Fruit fly (Drosophila melanogaster) whole organism, embryonic: ENCODE data around the gene Sodh2.

Experiments used
- Atf3 ChIP-seq: fragments of 200-800 bp; sonication (Bioruptor generic); optimal IDR thresholded peaks from 3 replicates; lab custom pipeline; 2016; ENCODE audit warnings: missing biosample characterization, missing genetic modification characterization
- Bdp1 ChIP-seq: fragments of 200-800 bp; sonication (Bioruptor generic); optimal IDR thresholded peaks from 3 replicates; lab custom pipeline; 2016; ENCODE audit warnings: missing biosample characterization, missing genetic modification characterization
- CG10321 ChIP-seq: fragments of 200-800 bp; sonication (Bioruptor generic); IDR thresholded peaks from 2 replicates; pipeline ENCODE4 v1.3.6; 2022; ENCODE audit warnings: missing biosample characterization, missing genetic modification characterization
- CG11398 ChIP-seq: fragments of 200-800 bp; sonication (Bioruptor generic); optimal IDR thresholded peaks from 2 replicates; lab custom pipeline; 2016; ENCODE audit warnings: missing biosample characterization, missing genetic modification characterization
- CG12155 ChIP-seq: fragments of 200-800 bp; sonication (Bioruptor generic); optimal IDR thresholded peaks from 3 replicates; lab custom pipeline; 2016; ENCODE audit warnings: missing biosample characterization, missing genetic modification characterization
- CG13296 ChIP-seq: fragments of 200-800 bp; sonication (Bioruptor generic); optimal IDR thresholded peaks from 3 replicates; lab custom pipeline; 2018; ENCODE audit warnings: missing biosample characterization, mild to moderate bottlenecking, missing genetic modification characterization
- CG17186 ChIP-seq: fragments of 200-800 bp; sonication (Bioruptor generic); optimal IDR thresholded peaks from 3 replicates; lab custom pipeline; 2017; ENCODE audit warnings: missing biosample characterization, missing genetic modification reagents, missing genetic modification characterization
- CG17328 ChIP-seq: fragments of 200-800 bp; sonication (Bioruptor generic); IDR thresholded peaks from 2 replicates; pipeline ENCODE4 v1.3.6; 2022; ENCODE audit warnings: missing biosample characterization, missing genetic modification characterization
- CG17385 ChIP-seq: fragments of 200-800 bp; sonication (Bioruptor generic); optimal IDR thresholded peaks from 3 replicates; lab custom pipeline; 2018; ENCODE audit warnings: missing biosample characterization, mild to moderate bottlenecking, missing genetic modification characterization
- CG17802 ChIP-seq: fragments of 200-800 bp; sonication (Bioruptor generic); optimal IDR thresholded peaks from 2 replicates; lab custom pipeline; 2018; ENCODE audit warnings: missing biosample characterization, mild to moderate bottlenecking, missing genetic modification characterization, moderate library complexity
- CG17912 ChIP-seq: fragments of 200-800 bp; sonication (Bioruptor generic); optimal IDR thresholded peaks from 2 replicates; lab custom pipeline; 2018; ENCODE audit warnings: missing biosample characterization, mild to moderate bottlenecking, missing genetic modification characterization
- CG18262 ChIP-seq: fragments of 200-800 bp; optimal IDR thresholded peaks from 3 replicates; lab custom pipeline; 2019; ENCODE audit warnings: missing biosample characterization, mild to moderate bottlenecking, missing genetic modification characterization, moderate library complexity
- CG30431 ChIP-seq: fragments of 200-800 bp; sonication (Bioruptor generic); optimal IDR thresholded peaks from 2 replicates; lab custom pipeline; 2017; ENCODE audit warnings: missing biosample characterization, missing genetic modification characterization
- CG3065 ChIP-seq: fragments of 200-800 bp; sonication (Bioruptor generic); optimal IDR thresholded peaks from 2 replicates; lab custom pipeline; 2016; ENCODE audit warnings: missing biosample characterization, missing genetic modification characterization
- CG32532 ChIP-seq: fragments of 200-800 bp; sonication (Bioruptor generic); IDR thresholded peaks from 2 replicates; pipeline ENCODE4 v1.3.6; 2022; ENCODE audit warnings: missing biosample characterization, missing genetic modification characterization
- CG3281 ChIP-seq: fragments of 200-800 bp; sonication (Bioruptor generic); optimal IDR thresholded peaks from 3 replicates; lab custom pipeline; 2017; ENCODE audit warnings: missing biosample characterization, mild to moderate bottlenecking, missing genetic modification characterization
- CG6689 ChIP-seq: fragments of 200-800 bp; sonication (Bioruptor generic); IDR thresholded peaks from 2 replicates; pipeline ENCODE4 v1.3.6; 2022; ENCODE audit warnings: missing biosample characterization, missing genetic modification characterization
- CG7987 ChIP-seq: fragments of 200-800 bp; sonication (Bioruptor generic); optimal IDR thresholded peaks from 2 replicates; lab custom pipeline; 2018; ENCODE audit warnings: missing biosample characterization, mild to moderate bottlenecking, missing genetic modification characterization, moderate library complexity
- CG8359 ChIP-seq: fragments of 200-800 bp; sonication (Bioruptor generic); optimal IDR thresholded peaks from 2 replicates; lab custom pipeline; 2017; ENCODE audit warnings: missing biosample characterization, mild to moderate bottlenecking, missing genetic modification characterization, borderline replicate concordance
- CG8924 ChIP-seq: fragments of 200-800 bp; optimal IDR thresholded peaks from 3 replicates; lab custom pipeline; 2019; ENCODE audit warnings: missing biosample characterization, mild to moderate bottlenecking, missing genetic modification characterization, moderate library complexity
- Doc3 ChIP-seq: fragments of 200-800 bp; sonication (Bioruptor generic); IDR thresholded peaks from 3 replicates; pipeline ENCODE4 v1.3.6; 2022; ENCODE audit warnings: missing biosample characterization, missing genetic modification characterization; ENCODE audit not compliant: partially characterized antibody
- Dp ChIP-seq: fragments of 200-800 bp; sonication (Bioruptor generic); optimal IDR thresholded peaks from 2 replicates; lab custom pipeline; 2018; ENCODE audit warnings: missing biosample characterization, mild to moderate bottlenecking, missing genetic modification characterization, moderate library complexity
- HmgZ ChIP-seq: fragments of 200-800 bp; sonication (Bioruptor generic); optimal IDR thresholded peaks from 2 replicates; lab custom pipeline; 2018; ENCODE audit warnings: missing biosample characterization, mild to moderate bottlenecking, missing genetic modification characterization
- MBD-R2 ChIP-seq: fragments of 200-800 bp; sonication (Bioruptor generic); IDR thresholded peaks from 2 replicates; pipeline ENCODE4 v1.3.6; 2022; ENCODE audit warnings: missing biosample characterization, missing genetic modification characterization
- Mad ChIP-seq: fragments of 200-800 bp; sonication (Bioruptor generic); optimal IDR thresholded peaks from 2 replicates; lab custom pipeline; 2016; ENCODE audit warnings: missing biosample characterization, missing genetic modification characterization
- Meics ChIP-seq: fragments of 200-800 bp; sonication (Bioruptor generic); optimal IDR thresholded peaks from 2 replicates; lab custom pipeline; 2017; ENCODE audit warnings: missing biosample characterization, mild to moderate bottlenecking, missing genetic modification characterization
- Poxn ChIP-seq: fragments of 200-800 bp; sonication (Bioruptor generic); IDR thresholded peaks from 2 replicates; pipeline ENCODE4 v1.3.6; 2022; ENCODE audit warnings: missing biosample characterization, missing genetic modification characterization
- Sin3A ChIP-seq: fragments of >200 bp; optimal IDR thresholded peaks from 2 replicates; lab custom pipeline; 2018
- Trl ChIP-seq, 3 experiments: fragments of >200 bp in 2 of 3; fragments of 200-800 bp in 1 of 3; sonication (Bioruptor generic) in 1 of 3; optimal IDR thresholded peaks; 2 replicates in 1 of 3; 3 replicates in 2 of 3; lab custom pipeline; 2016 to 2017; ENCODE audit warnings: missing biosample characterization in 1 of 3, missing genetic modification characterization in 1 of 3
- YL-1 ChIP-seq: fragments of 200-800 bp; sonication (Bioruptor generic); optimal IDR thresholded peaks from 3 replicates; lab custom pipeline; 2017; ENCODE audit warnings: missing biosample characterization, mild to moderate bottlenecking, missing genetic modification characterization
- gro ChIP-seq: fragments of 200-800 bp; sonication (Bioruptor generic); optimal IDR thresholded peaks from 2 replicates; lab custom pipeline; 2016; ENCODE audit warnings: missing biosample characterization, missing genetic modification characterization
- her ChIP-seq: fragments of 200-800 bp; sonication (Bioruptor generic); optimal IDR thresholded peaks from 2 replicates; lab custom pipeline; 2016; ENCODE audit warnings: missing biosample characterization, missing genetic modification characterization
- hth ChIP-seq: fragments of >200 bp; optimal IDR thresholded peaks from 2 replicates; lab custom pipeline; 2017; ENCODE audit warnings: inconsistent platforms
- inv ChIP-seq: fragments of 200-800 bp; sonication (Bioruptor generic); IDR thresholded peaks from 2 replicates; pipeline ENCODE4 v1.3.6; 2022; ENCODE audit warnings: missing biosample characterization, missing genetic modification characterization; ENCODE audit not compliant: partially characterized antibody
- kay ChIP-seq: fragments of 200-800 bp; sonication (Bioruptor generic); optimal IDR thresholded peaks from 2 replicates; lab custom pipeline; 2016; ENCODE audit warnings: missing biosample characterization, missing genetic modification characterization
- ken ChIP-seq: fragments of 200-800 bp; sonication (Bioruptor generic); IDR thresholded peaks from 3 replicates; pipeline ENCODE4 v1.3.6; 2022; ENCODE audit warnings: missing biosample characterization, missing genetic modification characterization
- klu ChIP-seq: fragments of 200-800 bp; sonication (Bioruptor generic); IDR thresholded peaks from 2 replicates; pipeline ENCODE4 v1.3.6; 2022; ENCODE audit warnings: missing biosample characterization, missing genetic modification characterization
- prd ChIP-seq, 3 experiments: fragments of >200 bp in 2 of 3; fragments of 200-800 bp in 1 of 3; sonication (Bioruptor generic) in 1 of 3; optimal IDR thresholded peaks in 2 of 3; IDR thresholded peaks in 1 of 3; 2 replicates in 2 of 3; 3 replicates in 1 of 3; pipeline versions ENCODE4 v1.3.6 to Lab custom; 2017 to 2022; ENCODE audit warnings: missing biosample characterization in 1 of 3, missing genetic modification characterization in 1 of 3
- sc ChIP-seq, 3 experiments: fragments of >200 bp in 2 of 3; fragments of 200-800 bp in 1 of 3; sonication (Bioruptor generic) in 1 of 3; optimal IDR thresholded peaks; 2 replicates in 2 of 3; 3 replicates in 1 of 3; lab custom pipeline; 2017; ENCODE audit warnings: mild to moderate bottlenecking in 1 of 3, missing biosample characterization in 1 of 3, missing genetic modification characterization in 1 of 3, missing genetic modification reagents in 1 of 3
- so ChIP-seq: fragments of 200-800 bp; sonication (Bioruptor generic); IDR thresholded peaks from 3 replicates; pipeline ENCODE4 v1.3.6; 2022; ENCODE audit warnings: missing biosample characterization, missing genetic modification characterization
- sr ChIP-seq: fragments of 200-800 bp; sonication (Bioruptor generic); IDR thresholded peaks from 3 replicates; pipeline ENCODE4 v1.3.6; 2022; ENCODE audit warnings: missing biosample characterization, missing genetic modification characterization
- stwl ChIP-seq: fragments of 200-800 bp; sonication (Bioruptor generic); optimal IDR thresholded peaks from 3 replicates; lab custom pipeline; 2018; ENCODE audit warnings: missing biosample characterization, mild to moderate bottlenecking, missing genetic modification characterization, moderate library complexity
- tap ChIP-seq: fragments of 200-800 bp; optimal IDR thresholded peaks from 3 replicates; lab custom pipeline; 2019; ENCODE audit warnings: missing biosample characterization, mild to moderate bottlenecking, missing genetic modification characterization, moderate library complexity
- tgo ChIP-seq: fragments of 200-800 bp; sonication (Bioruptor generic); IDR thresholded peaks from 3 replicates; pipeline ENCODE4 v1.3.6; 2022; ENCODE audit warnings: missing biosample characterization, missing genetic modification characterization
- toy ChIP-seq: fragments of 200-800 bp; sonication (Bioruptor generic); IDR thresholded peaks from 2 replicates; pipeline ENCODE4 v1.3.6; 2022; ENCODE audit warnings: missing biosample characterization, missing genetic modification characterization
- unpg ChIP-seq: fragments of 200-800 bp; sonication (Bioruptor generic); optimal IDR thresholded peaks from 3 replicates; lab custom pipeline; 2018; ENCODE audit warnings: missing biosample characterization, mild to moderate bottlenecking, missing genetic modification characterization, moderate library complexity
- zf30C ChIP-seq: fragments of 200-800 bp; sonication (Bioruptor generic); optimal IDR thresholded peaks from 3 replicates; lab custom pipeline; 2018; ENCODE audit warnings: missing biosample characterization, mild to moderate bottlenecking, missing genetic modification characterization
- zfh2 ChIP-seq: fragments of 200-800 bp; sonication (Bioruptor generic); optimal IDR thresholded peaks from 2 replicates; lab custom pipeline; 2016; ENCODE audit warnings: missing biosample characterization, missing genetic modification characterization

The Sodh2 gene

dm6 chr3R:10886462-10887315 is 10.5 kb downstream of the Sodh2 start (continued):
- peak; percentile 71 for TF ChIP-seq Mad
- TF ChIP-seq CG17385 (GFP tag; lab: Kevin White, UChicago) = peak; percentile 87
- peak; percentile 64 for TF ChIP-seq Poxn (GFP tag; lab: Robert Waterston, UW)
- TF ChIP-seq CG6689 (GFP tag; lab: Robert Waterston, UW) = peak; percentile 87
- TF ChIP-seq so (GFP tag; lab: Robert Waterston, UW) = peak; percentile 88; the same call in 2 of the 3 replicates
- TF ChIP-seq CG17912 (GFP tag; lab: Kevin White, UChicago) = no peak
- peak; percentile 85 for TF ChIP-seq CG12155 (GFP tag; lab: Kevin White, UChicago)
- peak; percentile 72; the same call in 1 of the 2 replicates for TF ChIP-seq MBD-R2 (GFP tag; lab: Robert Waterston, UW)
- TF ChIP-seq CG3065 (GFP tag; lab: Kevin White, UChicago) = no peak
- peak; percentile 60 for TF ChIP-seq Bdp1 (GFP tag; lab: Kevin White, UChicago)
- TF ChIP-seq Meics (GFP tag; lab: Kevin White, UChicago) = peak; percentile 94
- peak; percentile 60 for TF ChIP-seq CG30431 (GFP tag; lab: Kevin White, UChicago)
- peak; percentile 77 for TF ChIP-seq CG17328 (GFP tag; lab: Robert Waterston, UW)
- TF ChIP-seq stwl (tag; lab: Kevin White, UChicago) = no peak
- peak; percentile 63 for TF ChIP-seq tap (tag; lab: Kevin White, UChicago)
- peak; percentile 57 for TF ChIP-seq CG8359 (GFP tag; lab: Kevin White, UChicago)
- peak; percentile 88 for TF ChIP-seq tgo
- TF ChIP-seq sc (optimal IDR thresholded peaks at IDR 0.05; lab: Kevin White, UChicago) = no peak
- TF ChIP-seq sc (GFP tag; optimal IDR thresholded peaks at IDR 0.05; lab: Kevin White, UChicago) = peak; percentile 75
- TF ChIP-seq CG18262 (tag; lab: Kevin White, UChicago) = peak; percentile 85
- TF ChIP-seq prd (optimal IDR thresholded peaks at IDR 0.05; lab: Kevin White, UChicago) = no peak
- TF ChIP-seq prd (GFP tag; IDR thresholded peaks at IDR 0.05; lab: Robert Waterston, UW) = peak; percentile 86
- no peak for TF ChIP-seq Sin3A (lab: Kevin White, UChicago)
- TF ChIP-seq CG13296 (GFP tag; lab: Kevin White, UChicago) = peak; percentile 94
- 0 out of 3 replicates have a peak, but pooled peaks have one; percentile 2 for TF ChIP-seq sr (GFP tag; lab: Robert Waterston, UW)
- TF ChIP-seq Trl (optimal IDR thresholded peaks at IDR 0.05; lab: Kevin White, UChicago) = peak; percentile 79 to 96
- TF ChIP-seq Trl (GFP tag; optimal IDR thresholded peaks at IDR 0.05; lab: Kevin White, UChicago) = peak; percentile 84
- peak; percentile 89 for TF ChIP-seq zfh2 (GFP tag; lab: Kevin White, UChicago)
- peak; percentile 81 for TF ChIP-seq her (GFP tag; lab: Kevin White, UChicago)
- TF ChIP-seq CG10321 (GFP tag; lab: Robert Waterston, UW) = no peak; the same call in 1 of the 2 replicates
- TF ChIP-seq HmgZ (tag; lab: Kevin White, UChicago) = peak; percentile 92
- peak; percentile 61 for TF ChIP-seq kay (GFP tag; lab: Kevin White, UChicago)
- no peak for TF ChIP-seq zf30C (GFP tag; lab: Kevin White, UChicago)
- peak; percentile 92 for TF ChIP-seq CG3281 (GFP tag; lab: Kevin White, UChicago)
- TF ChIP-seq unpg (GFP tag; lab: Kevin White, UChicago) = peak; percentile 94
- peak; percentile 39 for TF ChIP-seq YL-1
- peak; percentile 13 for TF ChIP-seq CG17802 (tag; lab: Kevin White, UChicago)
- TF ChIP-seq CG8924 (tag; lab: Kevin White, UChicago) = peak; percentile 88
- TF ChIP-seq Doc3 (GFP tag; lab: Robert Waterston, UW) = no peak
- peak; percentile 12 for TF ChIP-seq CG7987 (GFP tag; lab: Kevin White, UChicago)
- TF ChIP-seq klu (GFP tag; lab: Robert Waterston, UW) = peak; percentile 77; the same call in 1 of the 2 replicates
- peak; percentile 78 for TF ChIP-seq CG11398 (GFP tag; lab: Kevin White, UChicago)
- no peak for TF ChIP-seq hth (lab: Kevin White, UChicago)
- TF ChIP-seq Dp (GFP tag; lab: Kevin White, UChicago) = no peak
- TF ChIP-seq ken (GFP tag; lab: Robert Waterston, UW) = peak; percentile 43; the same call in 1 of the 3 replicates
- TF ChIP-seq gro (GFP tag; lab: Kevin White, UChicago) = peak; percentile 84
- peak; percentile 48 for TF ChIP-seq Atf3 (GFP tag; lab: Kevin White, UChicago)
- TF ChIP-seq CG17186 (GFP tag; lab: Kevin White, UChicago) = no peak
- TF ChIP-seq inv (GFP tag; lab: Robert Waterston, UW) = no peak; the same call in 1 of the 2 replicates
- no peak for TF ChIP-seq toy (GFP tag; lab: Robert Waterston, UW)
- peak; percentile 94 for TF ChIP-seq CG32532 (GFP tag; lab: Robert Waterston, UW)
